Worm (Caenorhabditis elegans) whole organism, L4 larva: ENCODE data around the gene ZK1127.13.

Source experiments
- D1046.2 ChIP-seq: fragments of 200-800 bp; sonication (Bioruptor generic); IDR thresholded peaks from 2 replicates; pipeline ENCODE4 v1.3.6; 2022; ENCODE audit warnings: missing genetic modification characterization, missing compliant biosample characterization
- F37D6.2 ChIP-seq: sonication (generic microtip); optimal IDR thresholded peaks from 2 replicates; lab custom pipeline; 2016; ENCODE audit warnings: mild to moderate bottlenecking, missing genetic modification characterization, missing compliant biosample characterization
- F44E2.7 ChIP-seq: fragments of 200-800 bp; sonication (Bioruptor generic); IDR thresholded peaks from 2 replicates; pipeline ENCODE4 v2.1.2; 2022; ENCODE audit warnings: missing genetic modification characterization, missing compliant biosample characterization
- F49E8.2 ChIP-seq: sonication (generic microtip); optimal IDR thresholded peaks from 2 replicates; lab custom pipeline; 2016; ENCODE audit warnings: missing compliant biosample characterization, mild to moderate bottlenecking, missing genetic modification characterization, borderline replicate concordance
- Y105C5A.15 ChIP-seq: fragments of 200-800 bp; sonication (Bioruptor generic); IDR thresholded peaks from 2 replicates; pipeline ENCODE4 v1.3.6; 2022; ENCODE audit warnings: missing genetic modification characterization, missing compliant biosample characterization
- Y5F2A.4 ChIP-seq: fragments of 200-800 bp; sonication (Bioruptor generic); optimal IDR thresholded peaks from 2 replicates; lab custom pipeline; 2018; ENCODE audit warnings: mild to moderate bottlenecking, missing genetic modification characterization, missing compliant biosample characterization
- ZK337.2 ChIP-seq: fragments of 200-800 bp; sonication (Bioruptor generic); IDR thresholded peaks from 2 replicates; pipeline ENCODE4 v1.3.6; 2022; ENCODE audit warnings: missing genetic modification reagents, missing genetic modification characterization, missing compliant biosample characterization
- aha-1 ChIP-seq: fragments of 150-350 bp; peaks from one replicate; lab custom pipeline; 2014; ENCODE audit warnings: missing biosample characterization, missing genetic modification characterization
- ama-1 ChIP-seq: fragments of 150-350 bp; optimal IDR thresholded peaks from 2 replicates; lab custom pipeline; 2014; ENCODE audit warnings: inconsistent platforms, mixed read lengths
- arid-1 ChIP-seq: fragments of 200-800 bp; sonication (Bioruptor generic); conservative IDR thresholded peaks from 2 replicates; pipeline ENCODE4 v1.3.6; 2022; ENCODE audit warnings: missing genetic modification reagents, missing genetic modification characterization, missing compliant biosample characterization
- ceh-20 ChIP-seq: fragments of 200-800 bp; sonication (Bioruptor generic); IDR thresholded peaks from 2 replicates; pipeline ENCODE4 v1.3.6; 2022; ENCODE audit warnings: missing genetic modification reagents, missing genetic modification characterization, missing compliant biosample characterization
- ces-1 ChIP-seq: fragments of 150-350 bp; sonication (generic microtip); optimal IDR thresholded peaks from 4 replicates; lab custom pipeline; 2014; ENCODE audit warnings: missing biosample characterization, missing genetic modification reagents, missing genetic modification characterization
- cey-2 ChIP-seq: sonication (generic microtip); optimal IDR thresholded peaks from 3 replicates; lab custom pipeline; 2017; ENCODE audit warnings: missing genetic modification characterization, mild to moderate bottlenecking, missing compliant biosample characterization, antibody characterized with exemption, borderline replicate concordance; ENCODE audit not compliant: insufficient read depth
- ctbp-1 ChIP-seq: fragments of 200-800 bp; sonication (Bioruptor generic); IDR thresholded peaks from 2 replicates; pipeline ENCODE4 v1.3.6; 2022; ENCODE audit warnings: missing genetic modification reagents, missing genetic modification characterization, missing compliant biosample characterization
- daf-12 ChIP-seq: fragments of 150-350 bp; optimal IDR thresholded peaks from 2 replicates; lab custom pipeline; 2014; ENCODE audit warnings: missing biosample characterization, missing genetic modification reagents, missing genetic modification characterization
- daf-8 ChIP-seq: fragments of 200-800 bp; sonication (Bioruptor generic); IDR thresholded peaks from 2 replicates; pipeline ENCODE4 v1.3.6; 2022; ENCODE audit warnings: missing genetic modification characterization, missing compliant biosample characterization
- dmd-9 ChIP-seq: fragments of 200-800 bp; sonication (Bioruptor generic); IDR thresholded peaks from 2 replicates; pipeline ENCODE4 v1.3.6; 2022; ENCODE audit warnings: missing genetic modification reagents, missing genetic modification characterization, missing compliant biosample characterization
- dve-1 ChIP-seq: sonication (generic microtip); optimal IDR thresholded peaks from 2 replicates; lab custom pipeline; 2017; ENCODE audit warnings: antibody characterized with exemption, mild to moderate bottlenecking, missing genetic modification characterization, missing compliant biosample characterization; ENCODE audit not compliant: insufficient read depth
- egl-43 ChIP-seq: fragments of 200-800 bp; sonication (Bioruptor generic); IDR thresholded peaks from 2 replicates; pipeline ENCODE4 v1.3.6; 2022; ENCODE audit warnings: missing genetic modification reagents, missing genetic modification characterization, missing compliant biosample characterization
- fkh-10 ChIP-seq: fragments of 150-350 bp; optimal IDR thresholded peaks from 2 replicates; lab custom pipeline; 2014; ENCODE audit warnings: missing biosample characterization, missing genetic modification reagents, missing genetic modification characterization
- gei-8 ChIP-seq: fragments of 200-800 bp; sonication (Bioruptor generic); optimal IDR thresholded peaks from 2 replicates; lab custom pipeline; 2018; ENCODE audit warnings: mild to moderate bottlenecking, missing genetic modification characterization, missing compliant biosample characterization
- hif-1 ChIP-seq, 2 experiments: sonication (generic microtip); optimal IDR thresholded peaks; 2 replicates each; lab custom pipeline; 2016 to 2017; ENCODE audit warnings: missing compliant biosample characterization in 2 of 2, missing genetic modification characterization in 2 of 2, missing genetic modification reagents in 2 of 2, missing genotype in 2 of 2, mild to moderate bottlenecking in 1 of 2
- hlh-11 ChIP-seq: fragments of 200-800 bp; sonication (Bioruptor generic); optimal IDR thresholded peaks from 2 replicates; lab custom pipeline; 2018; ENCODE audit warnings: mild to moderate bottlenecking, missing genetic modification characterization, missing compliant biosample characterization
- hmg-1.1 ChIP-seq: fragments of 200-800 bp; sonication (Bioruptor generic); IDR thresholded peaks from 2 replicates; pipeline ENCODE4 v1.3.6; 2022; ENCODE audit warnings: missing genetic modification reagents, missing genetic modification characterization, missing compliant biosample characterization
- lim-7 ChIP-seq: fragments of 200-800 bp; sonication (Bioruptor generic); IDR thresholded peaks from 2 replicates; pipeline ENCODE4 v1.3.6; 2022; ENCODE audit warnings: missing genetic modification characterization, missing compliant biosample characterization
- lin-1 ChIP-seq: fragments of 200-800 bp; sonication (Bioruptor generic); IDR thresholded peaks from 2 replicates; pipeline ENCODE4 v1.3.6; 2022; ENCODE audit warnings: missing genetic modification reagents, missing genetic modification characterization, missing compliant biosample characterization
- lsy-2 ChIP-seq, 2 experiments: fragments of 150-350 bp in 1 of 2; sonication (generic microtip) in 1 of 2; optimal IDR thresholded peaks; 2 replicates each; lab custom pipeline; 2014 to 2017; ENCODE audit warnings: missing biosample characterization in 2 of 2, missing genetic modification characterization in 2 of 2
- madf-5 ChIP-seq, 2 experiments: fragments of 200-800 bp; sonication (Bioruptor generic); IDR thresholded peaks; 2 replicates each; pipeline ENCODE4 v1.3.6; 2022; ENCODE audit warnings: missing compliant biosample characterization in 2 of 2, missing genetic modification characterization in 2 of 2
- mes-2 ChIP-seq: sonication (generic microtip); optimal IDR thresholded peaks from 2 replicates; lab custom pipeline; 2016; ENCODE audit warnings: missing genotype, mild to moderate bottlenecking, missing genetic modification characterization, missing compliant biosample characterization; ENCODE audit not compliant: poor library complexity, severe bottlenecking
- nhr-10 ChIP-seq: fragments of 150-350 bp; optimal IDR thresholded peaks from 2 replicates; lab custom pipeline; 2014; ENCODE audit warnings: missing biosample characterization, missing genetic modification characterization
- nhr-102 ChIP-seq: sonication (generic microtip); optimal IDR thresholded peaks from 2 replicates; lab custom pipeline; 2016; ENCODE audit warnings: mild to moderate bottlenecking, missing genetic modification characterization, moderate library complexity, missing compliant biosample characterization
- nhr-237 ChIP-seq: sonication (generic microtip); optimal IDR thresholded peaks from 2 replicates; lab custom pipeline; 2017; ENCODE audit warnings: missing biosample characterization, missing genetic modification characterization
- nhr-28 ChIP-seq: fragments of 150-350 bp; optimal IDR thresholded peaks from 2 replicates; lab custom pipeline; 2014; ENCODE audit warnings: missing biosample characterization, missing genetic modification characterization
- nhr-6 ChIP-seq: fragments of 150-350 bp; optimal IDR thresholded peaks from 2 replicates; lab custom pipeline; 2014; ENCODE audit warnings: missing biosample characterization, missing genetic modification characterization
- nhr-76 ChIP-seq: fragments of 150-350 bp; optimal IDR thresholded peaks from 2 replicates; lab custom pipeline; 2014; ENCODE audit warnings: missing biosample characterization, missing genetic modification characterization
- pha-4 ChIP-seq, 2 experiments: fragments of 150-350 bp in 1 of 2; fragments of 200-800 bp in 1 of 2; sonication (Bioruptor generic) in 1 of 2; IDR thresholded peaks in 1 of 2; optimal IDR thresholded peaks in 1 of 2; 2 replicates each; pipeline versions ENCODE4 v1.3.6 to Lab custom; 2014 to 2022; ENCODE audit warnings: missing genetic modification characterization in 2 of 2, missing genetic modification reagents in 2 of 2, missing biosample characterization in 1 of 2, missing compliant biosample characterization in 1 of 2
- rbr-2 ChIP-seq: sonication (generic microtip); optimal IDR thresholded peaks from 2 replicates; lab custom pipeline; 2016; ENCODE audit warnings: missing genotype, missing genetic modification characterization, missing compliant biosample characterization
- skn-1 ChIP-seq: fragments of 150-350 bp; optimal IDR thresholded peaks from 2 replicates; lab custom pipeline; 2014; ENCODE audit warnings: missing biosample characterization, missing genetic modification characterization
- spr-1 ChIP-seq: sonication (generic microtip); optimal IDR thresholded peaks from 2 replicates; lab custom pipeline; 2016; ENCODE audit warnings: mild to moderate bottlenecking, missing genetic modification characterization, missing compliant biosample characterization
- tag-97 ChIP-seq: fragments of 200-800 bp; sonication (Bioruptor generic); IDR thresholded peaks from 2 replicates; pipeline ENCODE4 v1.3.6; 2022; ENCODE audit warnings: missing genetic modification characterization, missing compliant biosample characterization
- unc-130 ChIP-seq: sonication (generic microtip); optimal IDR thresholded peaks from 2 replicates; lab custom pipeline; 2016; ENCODE audit warnings: missing genetic modification reagents, missing genetic modification characterization, missing compliant biosample characterization
- unc-62 ChIP-seq, 3 experiments: fragments of 150-350 bp in 1 of 3; sonication (generic microtip); optimal IDR thresholded peaks in 2 of 3; peaks in 1 of 3; 1 replicate in 1 of 3; 2 replicates in 2 of 3; lab custom pipeline; 2014 to 2017; ENCODE audit warnings: missing biosample characterization in 3 of 3, missing genetic modification characterization in 3 of 3, missing genetic modification reagents in 3 of 3, missing genotype in 1 of 3
- zag-1 ChIP-seq: fragments of 150-350 bp; optimal IDR thresholded peaks from 2 replicates; lab custom pipeline; 2014; ENCODE audit warnings: missing biosample characterization, missing genetic modification characterization
- zfp-3 ChIP-seq: fragments of 200-800 bp; sonication (Bioruptor generic); conservative IDR thresholded peaks from 2 replicates; pipeline ENCODE4 v1.3.6; 2022; ENCODE audit warnings: missing genetic modification reagents, missing genetic modification characterization, missing compliant biosample characterization
- zip-2 ChIP-seq: fragments of 150-350 bp; optimal IDR thresholded peaks from 2 replicates; lab custom pipeline; 2014; ENCODE audit warnings: missing biosample characterization, missing genetic modification characterization

ZK1127.13 gene

DNA sequence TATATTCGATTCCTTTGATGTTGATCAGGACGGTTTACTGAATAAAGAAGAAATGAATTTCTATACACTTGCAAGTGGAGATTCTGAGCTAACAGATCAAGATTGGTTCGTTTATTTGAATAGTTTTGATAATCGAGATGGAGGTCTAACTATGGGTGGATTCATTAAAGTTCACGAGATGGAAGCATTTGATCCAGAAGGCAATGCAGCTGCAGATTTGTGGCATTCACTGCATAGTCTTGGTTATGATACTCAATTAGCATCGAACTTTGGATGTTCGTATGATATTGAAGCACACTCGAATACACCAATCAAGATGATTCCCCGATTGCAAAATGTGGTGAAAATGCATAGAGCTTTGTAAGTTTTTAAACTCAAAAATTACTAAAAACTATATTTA, 42.9 kb downstream of the ZK1127.13 start:
- TF ChIP-seq zfp-3 (GFP tag; lab: Robert Waterston, UW) = no peak
- no peak for TF ChIP-seq F44E2.7 (GFP tag; lab: Robert Waterston, UW)
- no peak for TF ChIP-seq nhr-6 (tag; lab: Kevin White, UChicago)
- no peak for TF ChIP-seq ZK337.2 (GFP tag; lab: Robert Waterston, UW)
- TF ChIP-seq nhr-237 (tag; lab: Kevin White, UChicago) = no peak
- TF ChIP-seq pha-4 (GFP tag; IDR thresholded peaks at IDR 0.05; lab: Robert Waterston, UW) = no peak
- TF ChIP-seq pha-4 (tag; optimal IDR thresholded peaks at IDR 0.05; lab: Kevin White, UChicago) = no peak
- no peak for TF ChIP-seq unc-130 (GFP tag; lab: Kevin White, UChicago)
- no peak for TF ChIP-seq hlh-11 (tag; lab: Kevin White, UChicago)
- TF ChIP-seq zip-2 = no peak
- no peak for TF ChIP-seq nhr-76 (tag; lab: Kevin White, UChicago)
- no peak for TF ChIP-seq zag-1
- no peak for TF ChIP-seq nhr-102

DNA sequence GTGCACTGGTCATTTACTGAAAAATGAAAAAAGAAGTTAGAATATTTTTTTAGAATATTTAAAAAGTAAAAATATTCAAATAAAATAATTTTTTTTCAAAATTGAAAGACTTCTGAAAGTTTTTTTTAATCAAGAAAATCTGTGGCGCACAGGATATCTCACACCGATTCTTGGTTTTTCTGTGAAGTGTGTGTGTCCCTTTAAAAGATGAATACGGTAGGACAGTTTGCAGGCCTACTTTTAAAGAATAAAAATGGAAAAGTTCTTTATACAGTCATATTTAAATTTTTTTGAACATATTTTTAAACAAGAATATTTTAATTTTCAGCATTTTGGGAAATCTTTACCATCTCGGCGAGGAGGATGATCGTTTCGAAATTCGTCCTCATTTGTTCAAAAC, 45.5 kb downstream of the ZK1127.13 start, which contains the start of gene mct-5:
Gene mct-5, minus strand, starts transcription at position 16 of the 400 bp plus-strand sequence.
- no peak for TF ChIP-seq D1046.2 (GFP tag; lab: Robert Waterston, UW)
- no peak for TF ChIP-seq zag-1
- no peak for TF ChIP-seq Y105C5A.15 (GFP tag; lab: Robert Waterston, UW)
- no peak for TF ChIP-seq gei-8
- TF ChIP-seq ama-1 (lab: Kevin White, UChicago) = no peak
- TF ChIP-seq Y5F2A.4 (GFP tag; lab: Kevin White, UChicago) = no peak
- no peak for TF ChIP-seq cey-2 (tag; lab: Kevin White, UChicago)
- TF ChIP-seq hif-1 (tag; optimal IDR thresholded peaks at IDR 0.05; lab: Kevin White, UChicago) = no peak
- TF ChIP-seq ceh-20 = no peak
- no peak for TF ChIP-seq lin-1 (GFP tag; lab: Robert Waterston, UW)
- no peak for TF ChIP-seq ces-1
- no peak for TF ChIP-seq lsy-2 (tag; optimal IDR thresholded peaks at IDR 0.05; lab: Kevin White, UChicago)
- TF ChIP-seq nhr-28 = no peak
- no peak for TF ChIP-seq aha-1 (tag; lab: Kevin White, UChicago)
- TF ChIP-seq F49E8.2 = no peak
- TF ChIP-seq, all 104 proteins: peak for 0

DNA sequence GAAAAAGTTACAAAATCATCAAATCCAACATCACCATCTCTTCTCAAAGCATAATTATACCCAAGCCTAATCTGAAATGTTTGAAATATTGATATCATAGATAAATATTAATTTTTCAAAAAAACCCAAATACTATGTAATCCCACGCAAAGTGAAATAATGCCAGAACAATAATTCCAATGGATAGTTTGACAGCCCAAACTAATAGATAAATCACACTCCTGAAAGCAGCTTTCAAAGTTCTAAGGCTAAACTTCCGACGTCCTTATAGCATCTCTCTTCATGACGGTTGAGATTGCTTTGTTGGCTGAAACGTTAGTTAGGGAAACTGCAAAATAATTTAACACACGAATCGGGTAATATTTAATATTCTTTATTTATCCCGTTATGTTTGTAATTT, 46.1 kb downstream of the ZK1127.13 start:
- TF ChIP-seq hmg-1.1 (GFP tag; lab: Robert Waterston, UW) (no peak), ZK337.2 (GFP tag; lab: Robert Waterston, UW) (no peak), tag-97 (GFP tag; lab: Robert Waterston, UW) (no peak), lim-7 (GFP tag; lab: Robert Waterston, UW) (no peak), hlh-11 (tag; lab: Kevin White, UChicago) (no peak), dve-1 (tag; lab: Kevin White, UChicago) (no peak), ctbp-1 (GFP tag; lab: Robert Waterston, UW) (no peak), arid-1 (no peak), madf-5 (GFP tag; IDR thresholded peaks at IDR 0.05; lab: Robert Waterston, UW) (0 out of 4 replicates have a peak, but pooled peaks of 1 of the 2 experiments have one; percentile 3), egl-43 (GFP tag; lab: Robert Waterston, UW) (no peak), nhr-10 (tag; lab: Kevin White, UChicago) (no peak), zag-1 (no peak), zfp-3 (GFP tag; lab: Robert Waterston, UW) (peak; percentile 74; the same call in 1 of the 2 replicates), pha-4 (GFP tag; IDR thresholded peaks at IDR 0.05; lab: Robert Waterston, UW) (no peak), pha-4 (tag; optimal IDR thresholded peaks at IDR 0.05; lab: Kevin White, UChicago) (no peak), mes-2 (no peak), F37D6.2 (tag; lab: Kevin White, UChicago) (no peak), spr-1 (no peak), fkh-10 (GFP tag; lab: Kevin White, UChicago) (no peak), ama-1 (lab: Kevin White, UChicago) (peak; percentile 63), F49E8.2 (no peak), unc-130 (GFP tag; lab: Kevin White, UChicago) (no peak), skn-1 (no peak), hif-1 (tag; optimal IDR thresholded peaks at IDR 0.05; lab: Kevin White, UChicago) (peak in 1 of 2 experiments; percentile 31), daf-8 (GFP tag; lab: Robert Waterston, UW) (no peak), Y5F2A.4 (GFP tag; lab: Kevin White, UChicago) (no peak), ceh-20 (no peak), dmd-9 (GFP tag; lab: Robert Waterston, UW) (no peak), daf-12 (no peak), unc-62 (GFP tag; optimal IDR thresholded peaks at IDR 0.05 in 1 of 2; lab: Kevin White, UChicago) (peak in 1 of 2 experiments; percentile 96), unc-62 (tag; optimal IDR thresholded peaks at IDR 0.05; lab: Kevin White, UChicago) (no peak), rbr-2 (tag; lab: Kevin White, UChicago) (no peak)
